Fruit fly (Drosophila melanogaster) whole organism, embryonic: ENCODE data around the gene SPH93.

Source experiments
- ATbp ChIP-seq: fragments of 200-800 bp; sonication (Bioruptor generic); optimal IDR thresholded peaks from 2 replicates; lab custom pipeline; 2017; ENCODE audit warnings: missing biosample characterization, mild to moderate bottlenecking, missing genetic modification characterization, missing genetic modification reagents
- Awh ChIP-seq: fragments of 200-800 bp; sonication (Bioruptor generic); IDR thresholded peaks from 2 replicates; pipeline ENCODE4, ENCODE4 v1.3.6; 2022; ENCODE audit warnings: missing biosample characterization, missing genetic modification characterization
- BtbVII ChIP-seq: fragments of 200-800 bp; sonication (Bioruptor generic); optimal IDR thresholded peaks from 3 replicates; lab custom pipeline; 2017; ENCODE audit warnings: missing biosample characterization, mild to moderate bottlenecking, missing genetic modification characterization
- CG10431 ChIP-seq: fragments of 200-800 bp; sonication (Bioruptor generic); optimal IDR thresholded peaks from 3 replicates; lab custom pipeline; 2018; ENCODE audit warnings: missing biosample characterization, mild to moderate bottlenecking, missing genetic modification characterization
- CG12659 ChIP-seq: fragments of 200-800 bp; sonication (Bioruptor generic); optimal IDR thresholded peaks from 3 replicates; lab custom pipeline; 2017; ENCODE audit warnings: mild to moderate bottlenecking, missing biosample characterization, missing genetic modification reagents, missing genetic modification characterization
- CG13123 ChIP-seq: fragments of 200-800 bp; sonication (Bioruptor generic); optimal IDR thresholded peaks from 2 replicates; lab custom pipeline; 2016; ENCODE audit warnings: missing biosample characterization, missing genetic modification characterization
- CG13296 ChIP-seq: fragments of 200-800 bp; sonication (Bioruptor generic); optimal IDR thresholded peaks from 3 replicates; lab custom pipeline; 2018; ENCODE audit warnings: missing biosample characterization, mild to moderate bottlenecking, missing genetic modification characterization
- CG13424 ChIP-seq: fragments of 200-800 bp; sonication (Bioruptor generic); optimal IDR thresholded peaks from 2 replicates; lab custom pipeline; 2019; ENCODE audit warnings: missing biosample characterization, mild to moderate bottlenecking, missing genetic modification characterization, moderate library complexity
- CG14710 ChIP-seq: fragments of 200-800 bp; sonication (Bioruptor generic); optimal IDR thresholded peaks from 3 replicates; lab custom pipeline; 2019; ENCODE audit warnings: missing biosample characterization, mild to moderate bottlenecking, missing genetic modification characterization, moderate library complexity
- CG17568 ChIP-seq: fragments of 200-800 bp; sonication (Bioruptor generic); optimal IDR thresholded peaks from 2 replicates; lab custom pipeline; 2018; ENCODE audit warnings: missing biosample characterization, mild to moderate bottlenecking, missing genetic modification characterization, moderate library complexity
- CG17829 ChIP-seq: fragments of 200-800 bp; optimal IDR thresholded peaks from 2 replicates; lab custom pipeline; 2019; ENCODE audit warnings: missing biosample characterization, mild to moderate bottlenecking, missing genetic modification characterization, moderate library complexity
- CG1792 ChIP-seq: fragments of 200-800 bp; sonication (Bioruptor generic); optimal IDR thresholded peaks from 2 replicates; lab custom pipeline; 2016; ENCODE audit warnings: missing biosample characterization, missing genetic modification characterization
- CG2120 ChIP-seq: fragments of 200-800 bp; sonication (Bioruptor generic); optimal IDR thresholded peaks from 3 replicates; lab custom pipeline; 2016; ENCODE audit warnings: missing biosample characterization, missing genetic modification characterization
- CG31441 ChIP-seq: fragments of 200-800 bp; sonication (Bioruptor generic); IDR thresholded peaks from 2 replicates; pipeline ENCODE4 v1.3.6; 2022; ENCODE audit warnings: missing biosample characterization, missing genetic modification characterization
- CG34224 ChIP-seq: fragments of 200-800 bp; sonication (Bioruptor generic); IDR thresholded peaks from 3 replicates; pipeline ENCODE4 v1.3.6; 2022; ENCODE audit warnings: missing biosample characterization, missing genetic modification characterization; ENCODE audit not compliant: partially characterized antibody
- CG4854 ChIP-seq: fragments of 200-800 bp; sonication (Bioruptor generic); optimal IDR thresholded peaks from 2 replicates; lab custom pipeline; 2016; ENCODE audit warnings: missing biosample characterization, missing genetic modification characterization, inconsistent platforms
- CG6175 ChIP-seq: fragments of 200-800 bp; sonication (Bioruptor generic); IDR thresholded peaks from 3 replicates; pipeline ENCODE4 v1.3.6; 2022; ENCODE audit warnings: missing biosample characterization, missing genetic modification characterization
- CHES-1-like ChIP-seq: fragments of 200-800 bp; sonication (Bioruptor generic); optimal IDR thresholded peaks from 2 replicates; lab custom pipeline; 2016; ENCODE audit warnings: missing biosample characterization, missing genetic modification characterization
- Chrac-16 ChIP-seq: fragments of 200-800 bp; sonication (Bioruptor generic); optimal IDR thresholded peaks from 3 replicates; lab custom pipeline; 2016; ENCODE audit warnings: missing biosample characterization, missing genetic modification characterization
- Fer2 ChIP-seq: fragments of 200-800 bp; sonication (Bioruptor generic); optimal IDR thresholded peaks from 2 replicates; lab custom pipeline; 2018; ENCODE audit warnings: missing biosample characterization, mild to moderate bottlenecking, missing genetic modification characterization, moderate library complexity
- H15 ChIP-seq: fragments of 200-800 bp; sonication (Bioruptor generic); IDR thresholded peaks from 3 replicates; pipeline ENCODE4 v1.3.6; 2022; ENCODE audit warnings: missing biosample characterization, missing genetic modification characterization
- Jarid2 ChIP-seq: fragments of 200-800 bp; sonication (Bioruptor generic); optimal IDR thresholded peaks from 3 replicates; lab custom pipeline; 2017; ENCODE audit warnings: mild to moderate bottlenecking, missing biosample characterization, missing genetic modification reagents, missing genetic modification characterization
- Meics ChIP-seq: fragments of 200-800 bp; sonication (Bioruptor generic); optimal IDR thresholded peaks from 2 replicates; lab custom pipeline; 2017; ENCODE audit warnings: missing biosample characterization, mild to moderate bottlenecking, missing genetic modification characterization
- Mes4 ChIP-seq: fragments of 200-800 bp; sonication (Bioruptor generic); optimal IDR thresholded peaks from 2 replicates; lab custom pipeline; 2016; ENCODE audit warnings: missing biosample characterization, missing genetic modification characterization
- Mrtf ChIP-seq: fragments of 200-800 bp; sonication (Bioruptor generic); IDR thresholded peaks from 3 replicates; pipeline ENCODE4 v1.3.6; 2022; ENCODE audit warnings: missing biosample characterization, missing genetic modification characterization
- Scr ChIP-seq: fragments of 200-800 bp; sonication (Bioruptor generic); IDR thresholded peaks from 2 replicates; pipeline ENCODE4 v1.3.6; 2022; ENCODE audit warnings: missing biosample characterization, missing genetic modification characterization; ENCODE audit not compliant: partially characterized antibody
- Ssrp ChIP-seq: fragments of 200-800 bp; sonication (Bioruptor generic); optimal IDR thresholded peaks from 2 replicates; lab custom pipeline; 2018; ENCODE audit warnings: missing biosample characterization, mild to moderate bottlenecking, missing genetic modification characterization, moderate library complexity
- Taf1 ChIP-seq: fragments of 200-800 bp; sonication (Bioruptor generic); IDR thresholded peaks from 2 replicates; pipeline ENCODE4 v1.3.6; 2022; ENCODE audit warnings: missing biosample characterization, missing genetic modification characterization
- ase ChIP-seq: fragments of 200-800 bp; sonication (Bioruptor generic); IDR thresholded peaks from 3 replicates; pipeline ENCODE4 v1.3.6; 2022; ENCODE audit warnings: missing biosample characterization, missing genetic modification characterization
- ato ChIP-seq: fragments of 200-800 bp; sonication (Bioruptor generic); IDR thresholded peaks from 2 replicates; pipeline ENCODE4 v1.3.6; 2022; ENCODE audit warnings: missing biosample characterization, missing genetic modification characterization; ENCODE audit not compliant: partially characterized antibody
- bowl ChIP-seq: fragments of 200-800 bp; sonication (Bioruptor generic); IDR thresholded peaks from 2 replicates; pipeline ENCODE4 v1.3.6; 2022; ENCODE audit warnings: missing biosample characterization, missing genetic modification characterization
- bsh ChIP-seq, 2 experiments: fragments of 200-800 bp; sonication (Bioruptor generic); optimal IDR thresholded peaks; 2 replicates each; lab custom pipeline; 2017 to 2018; ENCODE audit warnings: mild to moderate bottlenecking in 2 of 2, missing biosample characterization in 2 of 2, missing genetic modification characterization in 2 of 2, moderate library complexity in 1 of 2
- chinmo ChIP-seq: fragments of 200-800 bp; sonication (Bioruptor generic); IDR thresholded peaks from 4 replicates; pipeline ENCODE4 v1.3.6; 2022; ENCODE audit warnings: missing biosample characterization, missing genetic modification characterization; ENCODE audit not compliant: partially characterized antibody
- chn ChIP-seq: fragments of 200-800 bp; sonication (Bioruptor generic); optimal IDR thresholded peaks from 2 replicates; lab custom pipeline; 2016; ENCODE audit warnings: missing biosample characterization, missing genetic modification characterization
- dmrt11E ChIP-seq: fragments of 200-800 bp; sonication (Bioruptor generic); optimal IDR thresholded peaks from 3 replicates; lab custom pipeline; 2018; ENCODE audit warnings: missing biosample characterization, mild to moderate bottlenecking, missing genetic modification characterization, moderate library complexity
- emc ChIP-seq: fragments of 200-800 bp; sonication (Bioruptor generic); optimal IDR thresholded peaks from 2 replicates; lab custom pipeline; 2016; ENCODE audit warnings: missing biosample characterization, missing genetic modification characterization
- fd64A ChIP-seq: fragments of 200-800 bp; sonication (Bioruptor generic); optimal IDR thresholded peaks from 3 replicates; lab custom pipeline; 2018; ENCODE audit warnings: missing biosample characterization, mild to moderate bottlenecking, missing genetic modification characterization
- fu2 ChIP-seq: fragments of 200-800 bp; sonication (Bioruptor generic); optimal IDR thresholded peaks from 2 replicates; lab custom pipeline; 2016; ENCODE audit warnings: missing biosample characterization, missing genetic modification characterization
- ham ChIP-seq: fragments of 200-800 bp; sonication (Bioruptor generic); IDR thresholded peaks from 2 replicates; pipeline ENCODE4 v1.3.6; 2022; ENCODE audit warnings: missing biosample characterization, missing genetic modification characterization
- her ChIP-seq: fragments of 200-800 bp; sonication (Bioruptor generic); optimal IDR thresholded peaks from 2 replicates; lab custom pipeline; 2016; ENCODE audit warnings: missing biosample characterization, missing genetic modification characterization
- hth ChIP-seq: fragments of >200 bp; optimal IDR thresholded peaks from 2 replicates; lab custom pipeline; 2017; ENCODE audit warnings: inconsistent platforms
- ind ChIP-seq: fragments of 200-800 bp; sonication (Bioruptor generic); optimal IDR thresholded peaks from 3 replicates; lab custom pipeline; 2016; ENCODE audit warnings: missing biosample characterization, missing genetic modification characterization
- jing ChIP-seq: fragments of 200-800 bp; sonication (Bioruptor generic); optimal IDR thresholded peaks from 2 replicates; lab custom pipeline; 2018; ENCODE audit warnings: missing biosample characterization, mild to moderate bottlenecking, missing genetic modification characterization
- otp ChIP-seq: fragments of 200-800 bp; sonication (Bioruptor generic); IDR thresholded peaks from 3 replicates; pipeline ENCODE4, ENCODE4 v1.3.6; 2022; ENCODE audit warnings: missing biosample characterization, missing genetic modification characterization
- scrt ChIP-seq: fragments of 200-800 bp; sonication (Bioruptor generic); optimal IDR thresholded peaks from 2 replicates; lab custom pipeline; 2018; ENCODE audit warnings: missing biosample characterization, mild to moderate bottlenecking, missing genetic modification characterization, moderate library complexity
- tll ChIP-seq, 2 experiments: fragments of 200-800 bp in 1 of 2; fragments of >200 bp in 1 of 2; sonication (Bioruptor generic) in 1 of 2; optimal IDR thresholded peaks; 2 replicates each; lab custom pipeline; 2017 to 2019; ENCODE audit warnings: missing biosample characterization in 2 of 2, missing genetic modification characterization in 2 of 2, mild to moderate bottlenecking in 1 of 2, moderate library complexity in 1 of 2
- vnd ChIP-seq: fragments of 200-800 bp; sonication (Bioruptor generic); IDR thresholded peaks from 3 replicates; pipeline ENCODE4 v1.3.6; 2022; ENCODE audit warnings: missing biosample characterization, missing genetic modification characterization; ENCODE audit not compliant: partially characterized antibody
- yki ChIP-seq: fragments of >200 bp; optimal IDR thresholded peaks from 3 replicates; lab custom pipeline; 2018

SPH93 gene

DNA sequence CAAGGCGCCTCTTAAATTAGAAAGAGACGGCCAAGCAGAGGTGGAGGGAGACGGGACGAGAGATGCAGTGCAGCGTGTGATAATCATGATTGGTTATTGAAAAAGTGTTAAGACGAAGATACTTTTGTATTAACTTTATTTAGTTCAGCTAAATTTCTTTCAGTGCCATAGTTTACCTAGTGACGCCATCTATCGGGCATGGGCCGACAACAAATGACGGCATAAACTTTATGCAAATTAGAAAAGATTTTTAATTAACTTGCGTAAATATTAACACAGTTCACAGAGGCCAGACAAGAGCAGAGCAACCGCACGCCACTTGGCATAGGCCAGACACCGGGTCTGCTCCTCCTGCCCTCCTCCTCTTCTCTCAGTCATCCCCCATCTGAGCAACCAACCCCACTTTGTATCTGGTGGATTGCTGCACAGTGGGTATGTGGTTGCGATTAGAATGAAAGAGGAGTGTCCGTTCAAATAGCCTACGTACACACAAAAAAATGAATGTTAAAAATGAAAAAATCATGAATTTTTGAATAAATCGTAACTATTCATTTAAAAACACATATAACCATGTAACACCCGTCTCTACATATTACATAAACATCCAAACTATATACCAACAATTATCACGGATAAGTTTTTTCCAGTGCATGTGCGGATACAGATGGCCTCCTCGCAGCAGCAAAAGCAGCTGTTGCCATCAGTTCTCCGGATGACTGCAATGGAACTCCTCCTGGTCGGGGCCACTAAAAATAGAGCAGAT, 10.4 kb upstream of the SPH93 start (continued):
- peak; percentile 41; the same call in 1 of the 3 replicates for TF ChIP-seq otp (GFP tag; lab: Robert Waterston, UW)
- peak; percentile 58 for TF ChIP-seq fd64A (GFP tag; lab: Kevin White, UChicago)
- no peak for TF ChIP-seq CG34224 (GFP tag; lab: Robert Waterston, UW)
- peak; percentile 71 for TF ChIP-seq scrt
- TF ChIP-seq Awh, result peak; percentile 62; the same call in 1 of the 2 replicates
- TF ChIP-seq ham (GFP tag; lab: Robert Waterston, UW), result no peak
- peak; percentile 62 for TF ChIP-seq CHES-1-like
- TF ChIP-seq Chrac-16, result peak; percentile 72
- peak; percentile 83 for TF ChIP-seq CG17829 (tag; lab: Kevin White, UChicago)
- TF ChIP-seq hth, result no peak
- TF ChIP-seq fu2, result peak; percentile 61
- TF ChIP-seq CG4854, result peak; percentile 58
- TF ChIP-seq CG13123 (GFP tag; lab: Kevin White, UChicago), result peak; percentile 47
- TF ChIP-seq chinmo, result no peak
- TF ChIP-seq Jarid2 (GFP tag; lab: Kevin White, UChicago), result peak; percentile 57
- TF ChIP-seq vnd, result no peak
- 0 out of 3 replicates have a peak, but pooled peaks have one; percentile 35 for TF ChIP-seq CG6175 (GFP tag; lab: Robert Waterston, UW)
- TF ChIP-seq ATbp (GFP tag; lab: Kevin White, UChicago), result peak; percentile 83
- TF ChIP-seq ato (GFP tag; lab: Robert Waterston, UW), result no peak
- peak; percentile 60 for TF ChIP-seq ase
- peak; percentile 76; the same call in 2 of the 3 replicates for TF ChIP-seq Mrtf (GFP tag; lab: Robert Waterston, UW)
- peak; percentile 84 for TF ChIP-seq Ssrp
- peak; percentile 65 for TF ChIP-seq BtbVII (GFP tag; lab: Kevin White, UChicago)
- TF ChIP-seq chn, result peak; percentile 60
- TF ChIP-seq Meics (GFP tag; lab: Kevin White, UChicago), result peak; percentile 78
- TF ChIP-seq tll (GFP tag; optimal IDR thresholded peaks at IDR 0.05; lab: Kevin White, UChicago), result no peak
- TF ChIP-seq yki (lab: Kevin White, UChicago), result no peak
- TF ChIP-seq CG13296 (GFP tag; lab: Kevin White, UChicago), result peak; percentile 59
- peak; percentile 84 for TF ChIP-seq CG14710
- peak; percentile 66; the same call in 1 of the 2 replicates for TF ChIP-seq bowl (GFP tag; lab: Robert Waterston, UW)
- peak; percentile 60 to 92 for TF ChIP-seq bsh (GFP tag; optimal IDR thresholded peaks at IDR 0.05; lab: Kevin White, UChicago)
- TF ChIP-seq Fer2, result peak; percentile 43
- TF ChIP-seq Mes4 (GFP tag; lab: Kevin White, UChicago), result peak; percentile 64
- TF ChIP-seq Taf1 (GFP tag; lab: Robert Waterston, UW), result peak; percentile 61; the same call in 1 of the 2 replicates
- peak; percentile 68 for TF ChIP-seq CG17568 (GFP tag; lab: Kevin White, UChicago)
- TF ChIP-seq her, result peak; percentile 66
- TF ChIP-seq ind (GFP tag; lab: Kevin White, UChicago), result peak; percentile 81
- peak; percentile 69 for TF ChIP-seq jing (GFP tag; lab: Kevin White, UChicago)
- no peak for TF ChIP-seq Scr (GFP tag; lab: Robert Waterston, UW)
- TF ChIP-seq CG10431 (GFP tag; lab: Kevin White, UChicago), result peak; percentile 46
- peak; percentile 87 for TF ChIP-seq CG13424
- peak; percentile 69 for TF ChIP-seq emc (GFP tag; lab: Kevin White, UChicago)
- no peak; the same call in none of the 2 replicates for TF ChIP-seq CG31441
- peak; percentile 72 for TF ChIP-seq CG12659 (GFP tag; lab: Kevin White, UChicago)
- peak; percentile 71; the same call in 2 of the 3 replicates for TF ChIP-seq H15 (GFP tag; lab: Robert Waterston, UW)
- peak; percentile 79 for TF ChIP-seq CG2120 (GFP tag; lab: Kevin White, UChicago)
- TF ChIP-seq dmrt11E (tag; lab: Kevin White, UChicago), result peak; percentile 82
- TF ChIP-seq CG1792 (GFP tag; lab: Kevin White, UChicago), result peak; percentile 83
